Worm (Caenorhabditis elegans) whole organism, L3 larva: Measurements from ENCODE around the gene col-174.

Experiments
- R02D3.7 ChIP-seq: fragments of 150-350 bp; optimal IDR thresholded peaks from 2 replicates; lab custom pipeline; 2014; ENCODE audit warnings: missing biosample characterization, missing genetic modification characterization
- ZK546.5 ChIP-seq: sonication (generic microtip); optimal IDR thresholded peaks from 2 replicates; lab custom pipeline; 2017; ENCODE audit warnings: missing biosample characterization, missing genetic modification characterization
- ama-1 ChIP-seq: fragments of 150-350 bp; optimal IDR thresholded peaks from 2 replicates; lab custom pipeline; 2018
- ceh-16 ChIP-seq: sonication (generic microtip); optimal IDR thresholded peaks from 2 replicates; lab custom pipeline; 2017; ENCODE audit warnings: missing biosample characterization, missing genetic modification characterization
- ceh-28 ChIP-seq: fragments of 150-350 bp; optimal IDR thresholded peaks from 2 replicates; lab custom pipeline; 2014; ENCODE audit warnings: missing biosample characterization, missing genetic modification reagents, missing genetic modification characterization
- ceh-9 ChIP-seq: sonication (generic microtip); optimal IDR thresholded peaks from 2 replicates; lab custom pipeline; 2018; ENCODE audit warnings: missing biosample characterization, missing genetic modification characterization
- daf-12 ChIP-seq: fragments of 150-350 bp; optimal IDR thresholded peaks from 2 replicates; lab custom pipeline; 2014; ENCODE audit warnings: missing biosample characterization, missing genetic modification reagents, missing genetic modification characterization
- egl-27 ChIP-seq: sonication (generic microtip); optimal IDR thresholded peaks from 4 replicates; lab custom pipeline; 2017; ENCODE audit warnings: missing biosample characterization, missing genetic modification reagents, missing genetic modification characterization
- egl-5 ChIP-seq: fragments of 150-350 bp; optimal IDR thresholded peaks from 2 replicates; lab custom pipeline; 2017; ENCODE audit warnings: missing biosample characterization, missing genetic modification reagents, missing genetic modification characterization, inconsistent platforms
- elt-1 ChIP-seq: fragments of 150-350 bp; optimal IDR thresholded peaks from 2 replicates; lab custom pipeline; 2014; ENCODE audit warnings: missing biosample characterization, missing genetic modification characterization
- elt-2 ChIP-seq: sonication (generic microtip); optimal IDR thresholded peaks from 2 replicates; lab custom pipeline; 2016; ENCODE audit warnings: missing genetic modification reagents, mild to moderate bottlenecking, missing genetic modification characterization, missing compliant biosample characterization
- elt-3 ChIP-seq, 3 experiments: fragments of 150-350 bp in 1 of 3; sonication (generic microtip) in 2 of 3; optimal IDR thresholded peaks; 2 replicates in 2 of 3; 4 replicates in 1 of 3; lab custom pipeline; 2014 to 2017; ENCODE audit warnings: missing biosample characterization in 3 of 3, missing genetic modification characterization in 3 of 3
- eor-1 ChIP-seq, 2 experiments: fragments of 150-350 bp; optimal IDR thresholded peaks; 2 replicates each; lab custom pipeline; 2014 to 2018; ENCODE audit warnings: missing biosample characterization in 2 of 2, missing genetic modification characterization in 2 of 2
- fkh-10 ChIP-seq: sonication (generic microtip); optimal IDR thresholded peaks from 2 replicates; lab custom pipeline; 2017; ENCODE audit warnings: missing biosample characterization, missing genetic modification reagents, missing genetic modification characterization
- fkh-2 ChIP-seq: fragments of 150-350 bp; optimal IDR thresholded peaks from 2 replicates; lab custom pipeline; 2014; ENCODE audit warnings: missing biosample characterization, missing genetic modification reagents, missing genetic modification characterization
- fos-1 ChIP-seq: fragments of 150-350 bp; optimal IDR thresholded peaks from 2 replicates; lab custom pipeline; 2014; ENCODE audit warnings: missing biosample characterization, missing genetic modification characterization
- hmg-11 ChIP-seq: sonication (generic microtip); optimal IDR thresholded peaks from 2 replicates; lab custom pipeline; 2016; ENCODE audit warnings: missing genetic modification characterization, missing compliant biosample characterization
- lin-15B ChIP-seq: fragments of 150-350 bp; optimal IDR thresholded peaks from 2 replicates; lab custom pipeline; 2014; ENCODE audit warnings: missing biosample characterization, missing genetic modification characterization
- lin-39 ChIP-seq: fragments of 150-350 bp; optimal IDR thresholded peaks from 2 replicates; lab custom pipeline; 2018; ENCODE audit warnings: missing biosample characterization, missing genetic modification reagents, missing genetic modification characterization
- mdl-1 ChIP-seq: fragments of 150-350 bp; optimal IDR thresholded peaks from 2 replicates; lab custom pipeline; 2014; ENCODE audit warnings: missing biosample characterization, missing genetic modification characterization
- mml-1 ChIP-seq: fragments of 150-350 bp; sonication (generic microtip); optimal IDR thresholded peaks from 3 replicates; lab custom pipeline; 2014; ENCODE audit warnings: missing biosample characterization, missing genetic modification characterization
- nfya-1 ChIP-seq: sonication (generic microtip); optimal IDR thresholded peaks from 2 replicates; lab custom pipeline; 2017; ENCODE audit warnings: missing genetic modification characterization, mild to moderate bottlenecking, missing compliant biosample characterization, antibody characterized with exemption, moderate library complexity; ENCODE audit not compliant: insufficient read depth
- nhr-11 ChIP-seq: fragments of 150-350 bp; optimal IDR thresholded peaks from 2 replicates; lab custom pipeline; 2014; ENCODE audit warnings: missing biosample characterization, missing genetic modification characterization
- nhr-23 ChIP-seq: fragments of 150-350 bp; optimal IDR thresholded peaks from 2 replicates; lab custom pipeline; 2014; ENCODE audit warnings: missing biosample characterization, missing genetic modification reagents, missing genetic modification characterization
- nhr-237 ChIP-seq: fragments of 150-350 bp; optimal IDR thresholded peaks from 2 replicates; lab custom pipeline; 2014; ENCODE audit warnings: missing biosample characterization, missing genetic modification characterization
- nhr-25 ChIP-seq: sonication (generic microtip); optimal IDR thresholded peaks from 2 replicates; lab custom pipeline; 2017; ENCODE audit warnings: missing biosample characterization, missing genetic modification characterization
- nhr-43 ChIP-seq: sonication (generic microtip); optimal IDR thresholded peaks from 2 replicates; lab custom pipeline; 2016; ENCODE audit warnings: mild to moderate bottlenecking, missing genetic modification characterization, missing compliant biosample characterization; ENCODE audit not compliant: poor library complexity, severe bottlenecking
- nhr-67 ChIP-seq: fragments of 150-350 bp; optimal IDR thresholded peaks from 2 replicates; lab custom pipeline; 2014; ENCODE audit warnings: missing biosample characterization, missing genetic modification characterization
- nhr-76 ChIP-seq: fragments of 150-350 bp; sonication (generic microtip); optimal IDR thresholded peaks from 5 replicates; lab custom pipeline; 2014; ENCODE audit warnings: missing biosample characterization, missing genetic modification characterization
- nhr-77 ChIP-seq: fragments of 150-350 bp; optimal IDR thresholded peaks from 2 replicates; lab custom pipeline; 2014; ENCODE audit warnings: missing biosample characterization, missing genetic modification characterization
- pha-4 ChIP-seq: fragments of 150-350 bp; optimal IDR thresholded peaks from 2 replicates; lab custom pipeline; 2014; ENCODE audit warnings: missing biosample characterization, missing genetic modification reagents, missing genetic modification characterization
- pqm-1 ChIP-seq: fragments of 150-350 bp; optimal IDR thresholded peaks from 2 replicates; lab custom pipeline; 2017; ENCODE audit warnings: missing biosample characterization, missing genetic modification characterization, inconsistent platforms
- sea-2 ChIP-seq: fragments of 150-350 bp; sonication (generic microtip); optimal IDR thresholded peaks from 4 replicates; lab custom pipeline; 2014; ENCODE audit warnings: missing biosample characterization, missing genetic modification reagents, missing genetic modification characterization
- skn-1 ChIP-seq: fragments of 150-350 bp; optimal IDR thresholded peaks from 2 replicates; lab custom pipeline; 2014; ENCODE audit warnings: missing biosample characterization, missing genetic modification characterization
- snpc-4 ChIP-seq: fragments of 150-350 bp; optimal IDR thresholded peaks from 2 replicates; lab custom pipeline; 2014; ENCODE audit warnings: missing biosample characterization, missing genetic modification characterization
- tbx-2 ChIP-seq: sonication (generic microtip); optimal IDR thresholded peaks from 2 replicates; lab custom pipeline; 2016; ENCODE audit warnings: mild to moderate bottlenecking, missing genetic modification characterization, missing compliant biosample characterization
- unc-39 ChIP-seq: sonication (generic microtip); optimal IDR thresholded peaks from 4 replicates; lab custom pipeline; 2017; ENCODE audit warnings: missing biosample characterization, missing genetic modification characterization
- zag-1 ChIP-seq: fragments of 150-350 bp; optimal IDR thresholded peaks from 2 replicates; lab custom pipeline; 2014; ENCODE audit warnings: missing biosample characterization, missing genetic modification characterization
- ztf-4 ChIP-seq: fragments of 150-350 bp; optimal IDR thresholded peaks from 2 replicates; lab custom pipeline; 2014; ENCODE audit warnings: missing biosample characterization, missing genetic modification characterization

col-174 gene

DNA sequence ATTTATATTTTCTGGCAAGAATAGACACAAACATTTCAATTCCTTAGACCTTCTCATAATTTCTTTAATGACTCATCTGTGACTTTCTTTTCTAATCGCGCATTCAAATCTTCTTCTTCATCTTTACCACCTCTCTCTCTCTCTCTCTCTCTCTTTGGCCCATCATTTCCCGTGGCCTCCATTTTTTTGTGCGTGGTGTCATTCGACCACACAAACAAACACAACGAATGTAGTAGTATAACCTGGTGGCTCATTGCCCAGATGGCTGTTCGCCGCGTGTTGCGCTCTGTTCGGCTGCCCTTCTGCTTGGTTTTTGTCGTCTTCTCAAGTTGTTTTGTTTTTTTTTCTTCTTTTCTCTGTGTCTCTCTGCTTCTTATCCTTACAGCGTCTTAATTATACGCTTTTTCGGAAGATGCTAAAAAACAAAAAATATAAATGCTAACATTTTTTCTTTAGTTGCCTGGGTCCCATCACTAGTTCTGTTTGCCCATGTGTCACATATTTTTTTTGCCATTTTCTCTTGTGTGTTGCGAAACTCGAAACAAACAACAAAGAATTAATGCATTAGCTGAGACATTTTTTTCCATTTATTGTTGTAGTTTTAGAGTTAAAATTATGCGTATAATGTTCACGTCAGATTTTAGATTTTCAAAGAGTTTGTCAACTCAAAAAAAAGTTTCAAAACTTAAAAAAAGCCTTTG lies 31.0 kb downstream of the col-174 start:
- TF ChIP-seq elt-1 (tag; lab: Kevin White, UChicago) (peak; percentile 25), eor-1 (tag; optimal IDR thresholded peaks at IDR 0.05; lab: Kevin White, UChicago) (no peak), nhr-76 (no peak), skn-1 (no peak), nhr-77 (tag; lab: Kevin White, UChicago) (no peak), nhr-23 (tag; lab: Kevin White, UChicago) (peak; percentile 24), mdl-1 (tag; lab: Kevin White, UChicago) (no peak), hmg-11 (tag; lab: Kevin White, UChicago) (peak; percentile 53), fkh-10 (no peak), snpc-4 (no peak), lin-39 (tag; lab: Kevin White, UChicago) (peak; percentile 27), egl-27 (tag; lab: Kevin White, UChicago) (no peak), pqm-1 (tag; lab: Kevin White, UChicago) (no peak), tbx-2 (tag; lab: Kevin White, UChicago) (no peak), ceh-28 (tag; lab: Kevin White, UChicago) (no peak), elt-3 (tag; optimal IDR thresholded peaks at IDR 0.05; lab: Kevin White, UChicago) (no peak), nhr-25 (tag; lab: Kevin White, UChicago) (peak; percentile 46), fos-1 (tag; lab: Kevin White, UChicago) (no peak), ztf-4 (no peak), lin-15B (no peak), daf-12 (tag; lab: Kevin White, UChicago) (no peak), zag-1 (tag; lab: Kevin White, UChicago) (no peak), nhr-67 (tag; lab: Kevin White, UChicago) (no peak), nfya-1 (no peak), fkh-2 (no peak), ceh-9 (tag; lab: Kevin White, UChicago) (no peak), ZK546.5 (tag; lab: Kevin White, UChicago) (no peak)

DNA sequence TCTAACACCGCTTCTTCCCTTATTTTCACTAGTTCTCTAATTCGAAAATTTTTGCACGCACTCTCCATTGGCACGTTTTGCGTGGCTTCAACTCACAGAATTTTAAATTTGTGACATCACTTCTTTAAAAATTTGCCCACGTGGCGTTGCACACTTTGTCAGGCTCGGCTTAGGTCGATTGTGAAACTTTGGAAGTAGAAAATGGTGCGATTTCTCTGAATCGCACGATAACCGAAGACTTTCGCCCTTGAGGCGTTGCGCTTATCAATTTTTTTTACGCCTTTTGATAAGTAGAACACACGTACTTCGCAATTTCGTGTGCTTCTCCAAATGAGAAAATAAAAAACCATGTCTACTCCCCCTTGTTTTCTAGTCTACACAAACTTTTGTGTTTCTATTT lies 31.7 kb downstream of the col-174 start:
- TF ChIP-seq pha-4 (tag; lab: Kevin White, UChicago) = no peak
- peak; percentile 75 for TF ChIP-seq pqm-1 (tag; lab: Kevin White, UChicago)
- no peak for TF ChIP-seq nhr-237
- TF ChIP-seq ceh-16 (tag; lab: Kevin White, UChicago) = no peak
- TF ChIP-seq elt-2 (tag; lab: Kevin White, UChicago) = peak; percentile 92
- peak; percentile 46 for TF ChIP-seq mdl-1 (tag; lab: Kevin White, UChicago)
- no peak for TF ChIP-seq mml-1 (tag; lab: Kevin White, UChicago)
- TF ChIP-seq nfya-1 = peak; percentile 25
- no peak for TF ChIP-seq nhr-77 (tag; lab: Kevin White, UChicago)
- TF ChIP-seq ceh-9 (tag; lab: Kevin White, UChicago) = no peak
- TF ChIP-seq daf-12 (tag; lab: Kevin White, UChicago) = no peak

DNA sequence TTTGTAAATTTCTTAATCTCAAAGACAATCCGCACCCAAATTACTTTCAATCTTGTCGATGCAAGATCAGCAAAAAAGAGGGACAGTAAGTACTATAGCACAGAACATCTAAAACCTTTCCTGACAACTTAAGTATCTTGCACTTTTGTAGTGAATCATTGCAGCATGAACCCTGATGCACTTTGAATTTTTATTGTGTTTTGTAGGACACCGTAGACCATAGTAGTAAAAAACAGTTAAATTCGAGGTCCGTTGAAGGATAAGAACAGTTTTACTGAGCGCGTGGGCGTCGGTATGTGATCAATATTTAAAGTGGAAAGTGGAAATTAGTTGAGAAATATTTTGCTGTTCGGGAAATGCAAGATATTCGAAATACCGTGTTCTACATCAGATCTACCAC lies 35.6 kb downstream of the col-174 start:
- TF ChIP-seq ceh-16 (tag; lab: Kevin White, UChicago) = no peak
- no peak for TF ChIP-seq ztf-4
- no peak for TF ChIP-seq ZK546.5 (tag; lab: Kevin White, UChicago)
- no peak for TF ChIP-seq R02D3.7 (tag; lab: Kevin White, UChicago)
- TF ChIP-seq, all 47 proteins: peak for 0

DNA sequence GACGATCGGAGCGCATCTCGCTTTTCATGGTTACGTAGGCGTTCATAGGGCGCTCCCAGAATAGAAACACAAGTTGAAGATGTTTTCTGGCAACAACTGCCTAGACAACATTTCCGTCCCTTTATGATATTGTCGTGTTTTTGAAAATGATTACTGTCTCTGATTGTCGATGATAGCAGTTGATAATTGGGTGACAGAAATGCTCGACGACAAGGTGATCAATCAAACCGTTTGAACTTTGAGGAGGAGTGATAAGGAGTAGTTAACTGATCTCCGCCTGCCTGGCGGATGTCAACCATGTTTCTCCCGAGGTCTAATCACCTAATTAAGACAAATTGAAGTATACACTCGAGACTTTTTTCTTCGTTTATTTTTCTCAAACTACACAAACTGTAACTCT lies 37.3 kb downstream of the col-174 start:
- TF ChIP-seq nhr-11 (no peak), ama-1 (no peak), egl-5 (tag; lab: Kevin White, UChicago) (no peak), nhr-43 (tag; lab: Kevin White, UChicago) (no peak), nhr-23 (tag; lab: Kevin White, UChicago) (no peak), sea-2 (GFP tag; lab: Kevin White, UChicago) (no peak), mml-1 (tag; lab: Kevin White, UChicago) (no peak), zag-1 (tag; lab: Kevin White, UChicago) (no peak), nhr-25 (tag; lab: Kevin White, UChicago) (no peak), nhr-77 (tag; lab: Kevin White, UChicago) (no peak), tbx-2 (tag; lab: Kevin White, UChicago) (no peak), nhr-76 (no peak), unc-39 (tag; lab: Kevin White, UChicago) (no peak), fkh-10 (no peak), ceh-28 (tag; lab: Kevin White, UChicago) (no peak)
